Worm (Caenorhabditis elegans): Measurements from ENCODE around the gene F55F10.1.

The F55F10.1 gene

ce11 chrIV:4405126-4405525 is 44.5 kb downstream of the F55F10.1 start, which contains the start of gene Y24D9A.7 (continued):
- TF ChIP-seq lin-13 (GFP tag; optimal IDR thresholded peaks at IDR 0.05) = no peak
- TF ChIP-seq nhr-11 (tag; optimal IDR thresholded peaks at IDR 0.05) = peak; percentile 13
- no peak for TF ChIP-seq madf-9 (GFP tag; conservative IDR thresholded peaks at IDR 0.05)
- no peak for TF ChIP-seq R02D3.7 (tag; optimal IDR thresholded peaks at IDR 0.05)
- no peak for TF ChIP-seq set-16 (GFP tag; IDR thresholded peaks at IDR 0.05)
- no peak for TF ChIP-seq lin-29 (GFP tag; IDR thresholded peaks at IDR 0.05)
- no peak for TF ChIP-seq Y75B8A.6 (GFP tag; IDR thresholded peaks at IDR 0.05)
- TF ChIP-seq ama-1 (optimal IDR thresholded peaks at IDR 0.05) = no peak
- no peak for TF ChIP-seq dpl-1 (GFP tag; optimal IDR thresholded peaks at IDR 0.05)
- TF ChIP-seq Y48G9A.11 (GFP tag; IDR thresholded peaks at IDR 0.05) = no peak
- peak in 1 of 2 experiments; percentile 18 for TF ChIP-seq daf-16 (GFP tag; optimal IDR thresholded peaks at IDR 0.05)
- TF ChIP-seq daf-16 (tag; optimal IDR thresholded peaks at IDR 0.05) = peak; percentile 83

DNA sequence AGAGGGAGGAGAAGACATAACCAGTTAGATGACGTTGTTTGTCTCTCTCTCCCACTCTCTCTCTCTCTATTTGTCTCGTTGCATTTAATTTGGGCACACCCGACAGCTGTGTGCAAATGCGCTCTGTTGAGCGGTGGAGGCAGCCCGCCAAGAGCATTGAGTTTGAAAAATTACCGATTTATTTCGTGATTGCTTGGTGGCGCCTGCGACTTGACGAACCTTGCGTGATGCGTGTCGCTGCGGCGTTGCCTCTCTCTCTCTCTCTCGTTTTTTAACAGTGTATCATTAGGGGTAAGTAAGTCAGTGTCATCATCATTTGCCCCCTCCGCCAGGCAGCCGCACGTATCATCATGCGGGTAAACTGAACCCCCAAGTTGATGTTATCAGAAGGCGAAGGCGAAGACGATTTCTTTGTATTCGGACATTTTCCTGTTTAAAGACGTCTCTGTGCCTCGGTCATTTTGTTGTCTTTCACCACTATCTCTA is 45.5 kb downstream of the F55F10.1 start:
- TF ChIP-seq aly-2 (tag; optimal IDR thresholded peaks at IDR 0.05) (no peak), mxl-2 (GFP tag; conservative IDR thresholded peaks at IDR 0.05) (no peak), dmd-8 (GFP tag; IDR thresholded peaks at IDR 0.05) (no peak), cey-2 (tag; optimal IDR thresholded peaks at IDR 0.05; ENCODE audit: borderline replicate concordance, insufficient read depth) (no peak), fkh-10 (GFP tag; optimal IDR thresholded peaks at IDR 0.05) (peak; percentile 39), nhr-11 (tag; optimal IDR thresholded peaks at IDR 0.05) (peak; percentile 42), snpc-4 (tag; optimal IDR thresholded peaks at IDR 0.05) (no peak), zag-1 (tag; optimal IDR thresholded peaks at IDR 0.05) (no peak), ztf-7 (tag; optimal IDR thresholded peaks at IDR 0.05) (no peak), snpc-1.2 (GFP tag; IDR thresholded peaks at IDR 0.05) (no peak), lin-1 (GFP tag; IDR thresholded peaks at IDR 0.05) (peak; percentile 79), nhr-237 (tag; optimal IDR thresholded peaks at IDR 0.05) (no peak), ceh-20 (GFP tag; IDR thresholded peaks at IDR 0.05) (no peak), aha-1 (tag) (peak; percentile 96), ama-1 (optimal IDR thresholded peaks at IDR 0.05) (peak; percentile 40), ceh-82 (tag; optimal IDR thresholded peaks at IDR 0.05) (no peak), php-3 (GFP tag; IDR thresholded peaks at IDR 0.05) (no peak), Y48G9A.11 (GFP tag; IDR thresholded peaks at IDR 0.05) (no peak), nhr-10 (tag; optimal IDR thresholded peaks at IDR 0.05) (no peak), unc-39 (tag; optimal IDR thresholded peaks at IDR 0.05) (no peak), dve-1 (tag; optimal IDR thresholded peaks at IDR 0.05; ENCODE audit: insufficient read depth) (peak; percentile 84), ceh-44 (GFP tag; IDR thresholded peaks at IDR 0.05) (0 out of 2 replicates have a peak, but pooled peaks have one; percentile 44), egl-43 (GFP tag; IDR thresholded peaks at IDR 0.05) (peak; percentile 61; the same call in 1 of the 2 replicates), nhr-28 (tag; optimal IDR thresholded peaks at IDR 0.05) (peak; percentile 69), daf-12 (tag; optimal IDR thresholded peaks at IDR 0.05) (no peak), unc-62 (GFP tag; optimal IDR thresholded peaks at IDR 0.05 in 1 of 2) (peak in 1 of 2 experiments; percentile 100), unc-62 (tag; optimal IDR thresholded peaks at IDR 0.05) (no peak), ZK337.2 (GFP tag; IDR thresholded peaks at IDR 0.05) (no peak), madf-9 (GFP tag; conservative IDR thresholded peaks at IDR 0.05) (0 out of 2 replicates have a peak, but pooled peaks have one; percentile 57), duxl-1 (tag; optimal IDR thresholded peaks at IDR 0.05; ENCODE audit: poor library complexity) (no peak), F10B5.3 (tag; optimal IDR thresholded peaks at IDR 0.05) (no peak), R02D3.7 (tag; optimal IDR thresholded peaks at IDR 0.05) (no peak), nhr-48 (tag; optimal IDR thresholded peaks at IDR 0.05) (peak; percentile 59), jun-1 (tag; optimal IDR thresholded peaks at IDR 0.05) (peak; percentile 3), nhr-6 (tag; optimal IDR thresholded peaks at IDR 0.05) (peak; percentile 44), dmd-6 (GFP tag; IDR thresholded peaks at IDR 0.05) (peak; percentile 67), set-16 (GFP tag; IDR thresholded peaks at IDR 0.05) (peak; percentile 53), arid-1 (GFP tag; conservative IDR thresholded peaks at IDR 0.05) (no peak), skn-1 (tag; optimal IDR thresholded peaks at IDR 0.05) (no peak), Y105C5A.15 (GFP tag; IDR thresholded peaks at IDR 0.05) (no peak), F49E8.2 (tag; optimal IDR thresholded peaks at IDR 0.05; ENCODE audit: borderline replicate concordance) (no peak), ceh-28 (tag; optimal IDR thresholded peaks at IDR 0.05) (no peak), lsy-2 (tag; optimal IDR thresholded peaks at IDR 0.05) (peak; percentile 54 to 67), vab-7 (GFP tag; IDR thresholded peaks at IDR 0.05) (no peak)

Measured in whole organism, L4 larva.